Worm (Caenorhabditis elegans): ENCODE data around the gene M176.9.

M176.9 gene

DNA sequence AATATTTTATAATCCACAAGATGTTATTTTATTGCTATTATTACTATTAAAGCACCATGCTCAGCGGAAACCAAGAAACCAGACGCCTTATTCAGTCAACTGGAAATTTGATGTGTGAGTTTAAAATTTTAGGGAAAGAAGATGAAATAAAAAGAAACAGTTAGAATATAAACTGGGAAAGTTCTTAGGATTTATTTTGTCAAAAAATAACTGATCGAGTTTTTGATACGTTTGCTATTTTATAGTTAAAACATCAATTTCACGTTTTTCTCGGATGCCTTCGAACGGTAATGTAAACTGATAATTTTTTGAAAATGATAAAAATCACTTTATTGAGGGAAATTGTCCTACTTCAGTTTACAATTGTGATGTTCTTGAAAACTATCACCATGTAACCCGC, 39.0 kb downstream of the M176.9 start, which contains the start of gene C06C3.3:
TSS of gene C06C3.3 (minus strand) at position 101 of the 400 bp plus-strand sequence.
- TF ChIP-seq tbx-2 (tag; optimal IDR thresholded peaks at IDR 0.05) (no peak), fos-1 (tag; optimal IDR thresholded peaks at IDR 0.05) (no peak), egl-27 (tag; optimal IDR thresholded peaks at IDR 0.05) (no peak), ztf-4 (tag; optimal IDR thresholded peaks at IDR 0.05) (no peak), egl-5 (tag; optimal IDR thresholded peaks at IDR 0.05) (no peak)

DNA sequence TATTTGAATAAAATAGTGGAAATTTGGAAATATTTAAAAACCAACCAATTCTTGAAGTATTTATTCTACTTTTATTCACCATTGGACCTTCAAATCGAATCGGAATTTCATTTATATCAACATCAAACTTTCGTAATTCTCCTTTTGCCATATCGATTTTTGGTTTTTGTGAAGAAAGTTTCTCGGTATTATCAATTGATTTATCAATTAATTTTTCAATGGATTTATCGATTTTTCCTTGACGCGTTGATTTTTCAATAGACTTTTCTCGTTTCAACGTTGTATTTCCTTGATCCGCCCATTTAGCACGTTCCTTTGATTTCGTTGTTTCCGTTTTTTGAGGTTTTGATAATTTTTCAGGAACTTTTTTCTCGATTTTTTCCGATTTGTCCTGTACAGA, 42.0 kb downstream of the M176.9 start:
- TF ChIP-seq unc-62 (GFP tag; optimal IDR thresholded peaks at IDR 0.05) = no peak
- TF ChIP-seq ceh-28 (tag; optimal IDR thresholded peaks at IDR 0.05) = peak; percentile 65

DNA sequence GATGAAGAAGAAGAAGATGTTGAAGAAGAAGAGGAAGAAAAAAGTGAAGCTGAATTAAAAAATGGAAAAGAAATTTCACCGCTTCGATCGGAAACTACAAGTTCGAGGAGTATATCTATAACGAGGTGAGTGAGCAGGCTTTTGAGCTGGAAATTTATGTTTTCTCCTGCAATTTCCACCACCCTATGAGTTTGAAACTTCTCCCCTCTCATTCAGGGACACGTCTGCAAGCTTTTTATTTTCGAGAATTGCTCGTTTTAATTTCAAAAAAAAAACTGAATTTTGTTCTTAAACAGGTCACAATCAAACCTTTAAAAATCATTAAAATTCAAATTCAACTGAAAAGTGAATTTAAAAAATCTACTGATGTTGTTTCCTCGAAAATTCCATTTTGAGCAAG, 49.1 kb downstream of the M176.9 start:
- no peak for TF ChIP-seq nhr-67 (tag; optimal IDR thresholded peaks at IDR 0.05)
- TF ChIP-seq fos-1 (tag; optimal IDR thresholded peaks at IDR 0.05) = no peak
- TF ChIP-seq aly-2 (tag; optimal IDR thresholded peaks at IDR 0.05) = no peak
- no peak for TF ChIP-seq fkh-2 (tag; optimal IDR thresholded peaks at IDR 0.05)
- TF ChIP-seq nhr-77 (tag; optimal IDR thresholded peaks at IDR 0.05) = no peak
- no peak for TF ChIP-seq tbx-2 (tag; optimal IDR thresholded peaks at IDR 0.05)
- no peak for TF ChIP-seq pqm-1 (tag; optimal IDR thresholded peaks at IDR 0.05)
- no peak for TF ChIP-seq nhr-25 (tag; optimal IDR thresholded peaks at IDR 0.05)
- TF ChIP-seq nhr-43 (tag; optimal IDR thresholded peaks at IDR 0.05; ENCODE audit: poor library complexity, severe bottlenecking) = no peak
- TF ChIP-seq ZK546.5 (tag; optimal IDR thresholded peaks at IDR 0.05) = no peak
